Fruit fly (Drosophila melanogaster): ENCODE results near the gene Tmem43.

Tmem43 gene

DNA sequence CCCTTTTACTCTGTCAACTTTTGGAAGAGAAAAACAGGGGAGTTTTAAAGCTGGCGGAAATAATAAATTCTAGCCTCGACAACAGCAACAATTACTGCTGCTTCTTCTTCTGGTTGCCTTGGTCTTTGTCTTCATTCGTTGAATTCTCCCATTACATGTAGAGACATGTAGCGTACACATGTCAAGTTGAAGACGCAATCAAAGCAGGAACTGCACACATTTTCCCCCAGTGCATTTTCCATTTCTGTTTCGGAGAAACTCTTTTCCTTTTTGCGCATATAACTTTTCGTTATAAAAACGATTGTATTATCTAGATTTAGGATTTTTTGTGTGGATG is 38.6 kb downstream of the Tmem43 start:
- TF ChIP-seq CG11617 (GFP tag; optimal IDR thresholded peaks at IDR 0.05): no peak
- no peak for TF ChIP-seq Clk (GFP tag; optimal IDR thresholded peaks at IDR 0.05)
- no peak for TF ChIP-seq CG12768 (GFP tag; optimal IDR thresholded peaks at IDR 0.05)

DNA sequence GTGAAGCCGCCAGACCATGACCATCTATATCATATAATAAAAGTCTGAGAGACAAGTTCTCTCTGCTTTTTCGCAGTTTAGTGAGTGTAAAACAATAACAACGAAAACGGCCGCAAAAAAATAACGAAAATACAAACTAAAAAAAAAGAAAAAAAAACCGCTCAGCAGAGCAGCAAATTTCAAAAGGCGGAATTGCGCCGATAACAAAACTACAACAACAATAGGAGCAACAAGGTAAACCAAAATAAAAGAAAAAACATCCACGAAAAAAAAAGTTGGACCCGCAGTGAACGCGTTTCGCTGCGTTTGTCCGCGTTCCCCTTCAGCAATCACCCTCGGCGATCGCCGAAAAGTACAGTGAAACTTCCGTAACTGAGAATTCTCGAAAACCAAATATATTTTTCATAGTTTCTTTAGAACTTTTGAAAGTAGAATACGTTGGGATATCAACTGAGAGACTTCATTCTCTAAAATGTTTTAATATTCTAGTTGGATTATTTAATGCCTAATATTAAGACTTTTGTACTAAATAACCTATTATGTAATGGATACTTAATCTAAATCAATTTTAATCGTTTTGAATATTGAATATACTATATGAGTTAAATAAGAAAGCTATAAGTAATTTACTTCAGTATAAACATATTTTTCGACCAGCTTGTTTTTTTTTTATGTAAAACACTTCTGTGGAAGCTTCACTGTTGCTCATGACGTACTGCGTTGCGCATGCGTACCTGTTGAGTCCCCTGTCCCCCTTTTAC is 39.1 kb downstream of the Tmem43 start:
- peak; percentile 43 for TF ChIP-seq bab1 (GFP tag; optimal IDR thresholded peaks at IDR 0.05)
- peak; percentile 11 for TF ChIP-seq CG11617 (GFP tag; optimal IDR thresholded peaks at IDR 0.05)
- no peak for TF ChIP-seq CG5204 (GFP tag; optimal IDR thresholded peaks at IDR 0.05)
- peak; percentile 79 for TF ChIP-seq pad (GFP tag; optimal IDR thresholded peaks at IDR 0.05)
- TF ChIP-seq cic (GFP tag; optimal IDR thresholded peaks at IDR 0.05): no peak

DNA sequence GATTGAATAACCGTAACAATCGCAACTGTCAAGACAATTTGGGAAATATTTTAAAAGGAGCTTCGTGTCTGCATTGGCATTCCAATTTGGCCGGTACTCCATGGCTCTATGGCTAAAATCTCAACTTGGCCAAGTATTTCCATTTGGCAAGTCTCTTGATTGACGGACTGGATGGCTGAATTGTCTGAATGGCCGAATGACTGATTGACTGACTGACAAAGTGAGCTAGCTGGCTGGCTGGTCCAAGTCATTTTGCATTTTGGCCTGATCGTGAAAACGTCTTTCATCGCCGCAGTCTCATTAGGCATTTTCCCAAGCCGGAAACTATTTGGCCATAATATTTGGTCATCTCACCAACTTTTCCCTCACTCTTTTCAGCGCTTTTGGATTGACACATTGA is 40.4 kb downstream of the Tmem43 start:
- no peak for TF ChIP-seq bab1 (GFP tag; optimal IDR thresholded peaks at IDR 0.05)
- no peak for TF ChIP-seq Crg-1 (GFP tag; optimal IDR thresholded peaks at IDR 0.05)
- TF ChIP-seq cic (GFP tag; optimal IDR thresholded peaks at IDR 0.05): no peak
- TF ChIP-seq CG33017 (tag; optimal IDR thresholded peaks at IDR 0.05): no peak
- no peak for TF ChIP-seq tj (GFP tag; optimal IDR thresholded peaks at IDR 0.05)
- no peak for TF ChIP-seq Clk (GFP tag; optimal IDR thresholded peaks at IDR 0.05)

DNA sequence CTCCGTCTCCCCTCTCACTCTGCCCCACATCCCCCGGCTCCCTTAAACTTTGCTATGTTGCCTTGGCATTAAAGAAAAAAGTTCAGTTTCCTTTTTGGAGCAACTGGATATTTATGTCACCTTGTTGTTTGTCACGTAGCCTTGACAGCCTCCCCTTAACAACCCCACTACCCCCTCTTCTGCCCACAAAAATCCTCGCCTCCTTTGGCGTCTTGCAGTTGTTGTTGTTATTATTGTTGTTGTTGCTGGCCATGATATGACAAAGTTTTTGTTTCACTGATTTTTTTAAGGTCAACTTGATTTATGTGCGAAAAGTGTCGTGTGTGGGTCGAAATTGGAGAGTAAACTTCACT is 44.6 kb downstream of the Tmem43 start:
- TF ChIP-seq CG5204 (GFP tag; optimal IDR thresholded peaks at IDR 0.05) (no peak), CG11617 (GFP tag; optimal IDR thresholded peaks at IDR 0.05) (no peak), cnc (optimal IDR thresholded peaks at IDR 0.05) (no peak), cic (GFP tag; optimal IDR thresholded peaks at IDR 0.05) (no peak), CG1620 (GFP tag; optimal IDR thresholded peaks at IDR 0.05) (no peak), kay (GFP tag; ENCODE audit: borderline replicate concordance) (no peak), CG14711 (tag; optimal IDR thresholded peaks at IDR 0.05) (no peak), Hr96 (GFP tag; optimal IDR thresholded peaks at IDR 0.05) (no peak), ovo (GFP tag; optimal IDR thresholded peaks at IDR 0.05) (no peak), bab1 (GFP tag; optimal IDR thresholded peaks at IDR 0.05) (no peak)

dm6 chr3L:7869715-7870387 is 45.1 kb downstream of the Tmem43 start:
- TF ChIP-seq bab1 (GFP tag; optimal IDR thresholded peaks at IDR 0.05) (peak; percentile 39), CG12768 (GFP tag; optimal IDR thresholded peaks at IDR 0.05) (no peak), CG5204 (GFP tag; optimal IDR thresholded peaks at IDR 0.05) (no peak), pad (GFP tag; optimal IDR thresholded peaks at IDR 0.05) (no peak), kay (GFP tag; ENCODE audit: borderline replicate concordance) (peak; percentile 39), toe (GFP tag; optimal IDR thresholded peaks at IDR 0.05) (no peak), tj (GFP tag; optimal IDR thresholded peaks at IDR 0.05) (peak; percentile 0)

dm6 chr3L:7868581-7869236 is 46.2 kb downstream of the Tmem43 start, which contains the start of gene CG32365:
Gene CG32365 (plus strand): TSS chr3L:7869042.
- TF ChIP-seq CG14711 (tag; optimal IDR thresholded peaks at IDR 0.05) (peak; percentile 26), Clk (GFP tag; optimal IDR thresholded peaks at IDR 0.05) (no peak), cnc (optimal IDR thresholded peaks at IDR 0.05) (no peak), Mnt (GFP tag; optimal IDR thresholded peaks at IDR 0.05) (no peak), pad (GFP tag; optimal IDR thresholded peaks at IDR 0.05) (no peak), bab1 (GFP tag; optimal IDR thresholded peaks at IDR 0.05) (peak; percentile 82), cic (GFP tag; optimal IDR thresholded peaks at IDR 0.05) (no peak), toe (GFP tag; optimal IDR thresholded peaks at IDR 0.05) (no peak), CG33017 (tag; optimal IDR thresholded peaks at IDR 0.05) (no peak), kay (GFP tag; ENCODE audit: borderline replicate concordance) (peak; percentile 86), Crg-1 (GFP tag; optimal IDR thresholded peaks at IDR 0.05) (no peak), CG7101 (tag; optimal IDR thresholded peaks at IDR 0.05) (peak; percentile 4), tj (GFP tag; optimal IDR thresholded peaks at IDR 0.05) (peak; percentile 29), CG5204 (GFP tag; optimal IDR thresholded peaks at IDR 0.05) (no peak), CG12768 (GFP tag; optimal IDR thresholded peaks at IDR 0.05) (no peak), ovo (GFP tag; optimal IDR thresholded peaks at IDR 0.05) (no peak), Hr96 (GFP tag; optimal IDR thresholded peaks at IDR 0.05) (peak; percentile 8), CG11617 (GFP tag; optimal IDR thresholded peaks at IDR 0.05) (no peak), CG1620 (GFP tag; optimal IDR thresholded peaks at IDR 0.05) (no peak)

DNA sequence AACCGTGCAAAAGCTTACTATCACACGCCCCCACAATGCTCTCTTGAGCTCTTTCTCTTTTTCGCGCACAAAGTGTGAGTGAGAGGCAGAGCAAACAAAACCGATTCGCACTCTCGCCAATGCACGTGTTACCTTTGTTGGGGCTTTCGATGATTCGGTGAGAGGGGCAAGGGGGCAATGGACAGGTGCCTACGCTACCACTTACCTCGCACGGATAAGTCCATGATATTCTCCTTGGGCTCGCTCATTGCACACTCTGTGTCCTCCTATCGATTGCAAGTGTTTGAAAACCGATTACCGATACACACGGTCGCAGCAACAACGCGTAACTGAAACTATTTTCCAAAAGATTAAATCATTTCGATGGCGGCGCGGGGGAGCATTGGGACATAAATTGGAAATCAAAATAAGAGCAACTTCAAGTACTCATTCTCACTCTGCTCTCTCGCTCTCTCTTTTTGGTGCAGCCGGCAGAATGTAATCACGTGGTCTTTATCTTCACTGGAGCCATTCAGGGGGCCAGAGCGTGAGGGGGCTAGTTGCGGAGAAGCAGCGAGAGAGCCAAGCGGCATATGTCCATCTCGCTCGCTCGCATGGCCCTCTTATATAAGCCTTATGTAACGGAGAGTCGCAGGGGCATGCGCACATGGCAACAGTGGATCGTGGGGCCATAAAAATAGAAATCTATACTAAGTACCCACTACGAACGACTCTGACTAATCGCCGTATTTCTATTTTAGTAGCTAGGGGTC is 47.7 kb downstream of the Tmem43 start, which contains the start of gene Pdp1:
Pdp1 (minus strand) TSS at position 334 of the 752 bp plus-strand sequence.
- TF ChIP-seq Clk (GFP tag; optimal IDR thresholded peaks at IDR 0.05): no peak
- no peak for TF ChIP-seq kay (GFP tag; ENCODE audit: borderline replicate concordance)
- TF ChIP-seq CG7045 (GFP tag; optimal IDR thresholded peaks at IDR 0.05): peak; percentile 19
- no peak for TF ChIP-seq Hr96 (GFP tag; optimal IDR thresholded peaks at IDR 0.05)
- TF ChIP-seq Mnt (GFP tag; optimal IDR thresholded peaks at IDR 0.05): peak; percentile 91
- no peak for TF ChIP-seq CG5204 (GFP tag; optimal IDR thresholded peaks at IDR 0.05)
- TF ChIP-seq cnc (optimal IDR thresholded peaks at IDR 0.05): no peak
- peak; percentile 89 for TF ChIP-seq cic (GFP tag; optimal IDR thresholded peaks at IDR 0.05)
- no peak for TF ChIP-seq toe (GFP tag; optimal IDR thresholded peaks at IDR 0.05)
- peak; percentile 99 for TF ChIP-seq pad (GFP tag; optimal IDR thresholded peaks at IDR 0.05)
- TF ChIP-seq CG14711 (tag; optimal IDR thresholded peaks at IDR 0.05): no peak
- no peak for TF ChIP-seq Crg-1 (GFP tag; optimal IDR thresholded peaks at IDR 0.05)
- peak; percentile 23 for TF ChIP-seq CG12768 (GFP tag; optimal IDR thresholded peaks at IDR 0.05)
- peak; percentile 69 for TF ChIP-seq tj (GFP tag; optimal IDR thresholded peaks at IDR 0.05)
- TF ChIP-seq CG11617 (GFP tag; optimal IDR thresholded peaks at IDR 0.05): no peak
- TF ChIP-seq CG33017 (tag; optimal IDR thresholded peaks at IDR 0.05): no peak
- no peak for TF ChIP-seq ovo (GFP tag; optimal IDR thresholded peaks at IDR 0.05)
- TF ChIP-seq bab1 (GFP tag; optimal IDR thresholded peaks at IDR 0.05): peak; percentile 64
- TF ChIP-seq CG1620 (GFP tag; optimal IDR thresholded peaks at IDR 0.05): peak; percentile 31
- peak; percentile 4 for TF ChIP-seq CG7101 (tag; optimal IDR thresholded peaks at IDR 0.05)

Measured in whole organism, adult.